Fruit fly (Drosophila melanogaster) whole organism: ENCODE data around the gene wol.

Experiments
- CG8478 ChIP-seq: fragments of >200 bp; optimal IDR thresholded peaks from 2 replicates; lab custom pipeline; 2018; ENCODE audit warnings: inconsistent platforms
- Dll ChIP-seq: fragments of >200 bp; optimal IDR thresholded peaks from 2 replicates; lab custom pipeline; 2017
- EcR ChIP-seq, 2 experiments: fragments of >200 bp; optimal IDR thresholded peaks; 2 replicates each; lab custom pipeline; 2017; ENCODE audit warnings: missing biosample characterization in 2 of 2, missing genetic modification characterization in 2 of 2, missing genetic modification reagents in 2 of 2
- pan ChIP-seq: fragments of >200 bp; optimal IDR thresholded peaks from 2 replicates; lab custom pipeline; 2017
- psq ChIP-seq: fragments of >200 bp; optimal IDR thresholded peaks from 2 replicates; lab custom pipeline; 2017
- usp ChIP-seq: fragments of >200 bp; optimal IDR thresholded peaks from 2 replicates; lab custom pipeline; 2017; ENCODE audit warnings: missing biosample characterization, missing genetic modification characterization, mixed read lengths

Gene wol

dm6 chr2L:8333185-8333584 lies 30.4 kb upstream of the wol start:
- TF ChIP-seq pan (lab: Kevin White, UChicago): no peak
- TF ChIP-seq Dll (lab: Kevin White, UChicago): no peak
- no peak for TF ChIP-seq EcR (GFP tag; optimal IDR thresholded peaks at IDR 0.05; lab: Kevin White, UChicago)
- no peak for TF ChIP-seq psq
- no peak for TF ChIP-seq CG8478 (lab: Kevin White, UChicago)
- no peak for TF ChIP-seq usp (GFP tag; lab: Kevin White, UChicago)

dm6 chr2L:8328526-8329097 lies 25.8 kb upstream of the wol start:
- TF ChIP-seq CG8478 (lab: Kevin White, UChicago): no peak
- no peak for TF ChIP-seq pan (lab: Kevin White, UChicago)
- TF ChIP-seq usp (GFP tag; lab: Kevin White, UChicago): no peak
- no peak for TF ChIP-seq psq
- no peak for TF ChIP-seq Dll (lab: Kevin White, UChicago)
- TF ChIP-seq EcR (GFP tag; optimal IDR thresholded peaks at IDR 0.05; lab: Kevin White, UChicago): no peak

- TF ChIP-seq Dll (lab: Kevin White, UChicago) (no peak), usp (GFP tag; lab: Kevin White, UChicago) (no peak), psq (no peak), CG8478 (lab: Kevin White, UChicago) (no peak), pan (lab: Kevin White, UChicago) (no peak), EcR (GFP tag; optimal IDR thresholded peaks at IDR 0.05; lab: Kevin White, UChicago) (no peak)
Measured at dm6 chr2L:8327783-8328327, 25.1 kb upstream of the wol start.

dm6 chr2L:8327272-8327555 lies 24.4 kb upstream of the wol start, which contains the start of gene CG14275:
TSS of gene CG14275 (plus strand) at chr2L:8327456.
- TF ChIP-seq psq (no peak), Dll (lab: Kevin White, UChicago) (no peak), EcR (GFP tag; optimal IDR thresholded peaks at IDR 0.05; lab: Kevin White, UChicago) (no peak), CG8478 (lab: Kevin White, UChicago) (no peak), usp (GFP tag; lab: Kevin White, UChicago) (no peak), pan (lab: Kevin White, UChicago) (no peak)

- no peak for TF ChIP-seq Dll (lab: Kevin White, UChicago)
- no peak for TF ChIP-seq pan (lab: Kevin White, UChicago)
- no peak for TF ChIP-seq CG8478 (lab: Kevin White, UChicago)
- no peak for TF ChIP-seq usp (GFP tag; lab: Kevin White, UChicago)
- TF ChIP-seq EcR (GFP tag; optimal IDR thresholded peaks at IDR 0.05; lab: Kevin White, UChicago): no peak
- TF ChIP-seq psq: no peak
Measured at dm6 chr2L:8326414-8327271, 23.9 kb upstream of the wol start.

dm6 chr2L:8325150-8325549 lies 22.4 kb upstream of the wol start, which contains the start of gene CG7781:
TSS of gene CG7781 (minus strand) at chr2L:8325409.
- TF ChIP-seq Dll (lab: Kevin White, UChicago) (no peak), usp (GFP tag; lab: Kevin White, UChicago) (no peak), psq (no peak), CG8478 (lab: Kevin White, UChicago) (no peak), EcR (GFP tag; optimal IDR thresholded peaks at IDR 0.05; lab: Kevin White, UChicago) (no peak), pan (lab: Kevin White, UChicago) (no peak)

- TF ChIP-seq usp (GFP tag; lab: Kevin White, UChicago) (no peak), Dll (lab: Kevin White, UChicago) (no peak), psq (no peak), EcR (GFP tag; optimal IDR thresholded peaks at IDR 0.05; lab: Kevin White, UChicago) (no peak), CG8478 (lab: Kevin White, UChicago) (no peak), pan (lab: Kevin White, UChicago) (no peak)
Measured at dm6 chr2L:8319858-8320525, 17.2 kb upstream of the wol start, which contains the start of the genes mtsh and strat. TSS of gene mtsh (minus strand) at chr2L:8319908. TSS of gene strat (plus strand) at chr2L:8320328.

- TF ChIP-seq pan (lab: Kevin White, UChicago) (no peak), usp (GFP tag; lab: Kevin White, UChicago) (no peak), EcR (GFP tag; optimal IDR thresholded peaks at IDR 0.05; lab: Kevin White, UChicago) (no peak), Dll (lab: Kevin White, UChicago) (no peak), CG8478 (lab: Kevin White, UChicago) (no peak), psq (no peak)
Measured at dm6 chr2L:8311741-8312140, 9.0 kb upstream of the wol start.

- TF ChIP-seq CG8478 (lab: Kevin White, UChicago) (no peak), usp (GFP tag; lab: Kevin White, UChicago) (no peak), Dll (lab: Kevin White, UChicago) (no peak), pan (lab: Kevin White, UChicago) (no peak), EcR (GFP tag; optimal IDR thresholded peaks at IDR 0.05; lab: Kevin White, UChicago) (no peak), psq (no peak)
Measured at dm6 chr2L:8311091-8311490, 8.3 kb upstream of the wol start, which contains the start of the genes CG7810 and CG7806. TSS of gene CG7810 (minus strand) at chr2L:8311195. TSS of gene CG7806 (plus strand) at chr2L:8311399.

- TF ChIP-seq CG8478 (lab: Kevin White, UChicago): no peak
- TF ChIP-seq pan (lab: Kevin White, UChicago): no peak
- TF ChIP-seq usp (GFP tag; lab: Kevin White, UChicago): no peak
- no peak for TF ChIP-seq EcR (GFP tag; optimal IDR thresholded peaks at IDR 0.05; lab: Kevin White, UChicago)
- no peak for TF ChIP-seq psq
- TF ChIP-seq Dll (lab: Kevin White, UChicago): no peak
Measured at dm6 chr2L:8307817-8308551, 5.2 kb upstream of the wol start, which contains the start of the genes Ostgamma and Mettl14. TSS of gene Ostgamma (minus strand) at chr2L:8308192. TSS of gene Mettl14 (plus strand) at chr2L:8308427.
